Worm (Caenorhabditis elegans) whole organism, L3 larva: ENCODE data around the gene F32D8.13.
A peak's percentile ranks its signal among the peaks of the same experiment; 100 is the strongest.

ENCODE experiments used
- R02D3.7 ChIP-seq: fragments of 150-350 bp; optimal IDR thresholded peaks from 2 replicates; lab custom pipeline; 2014; ENCODE audit warnings: missing biosample characterization, missing genetic modification characterization
- ZK546.5 ChIP-seq: sonication (generic microtip); optimal IDR thresholded peaks from 2 replicates; lab custom pipeline; 2017; ENCODE audit warnings: missing biosample characterization, missing genetic modification characterization
- aly-2 ChIP-seq: fragments of 150-350 bp; optimal IDR thresholded peaks from 2 replicates; lab custom pipeline; 2014; ENCODE audit warnings: missing biosample characterization, missing genetic modification characterization
- ama-1 ChIP-seq: fragments of 150-350 bp; optimal IDR thresholded peaks from 2 replicates; lab custom pipeline; 2018
- ceh-16 ChIP-seq: sonication (generic microtip); optimal IDR thresholded peaks from 2 replicates; lab custom pipeline; 2017; ENCODE audit warnings: missing biosample characterization, missing genetic modification characterization
- ceh-28 ChIP-seq: fragments of 150-350 bp; optimal IDR thresholded peaks from 2 replicates; lab custom pipeline; 2014; ENCODE audit warnings: missing biosample characterization, missing genetic modification reagents, missing genetic modification characterization
- daf-12 ChIP-seq: fragments of 150-350 bp; optimal IDR thresholded peaks from 2 replicates; lab custom pipeline; 2014; ENCODE audit warnings: missing biosample characterization, missing genetic modification reagents, missing genetic modification characterization
- egl-27 ChIP-seq: sonication (generic microtip); optimal IDR thresholded peaks from 4 replicates; lab custom pipeline; 2017; ENCODE audit warnings: missing biosample characterization, missing genetic modification reagents, missing genetic modification characterization
- egl-5 ChIP-seq: fragments of 150-350 bp; optimal IDR thresholded peaks from 2 replicates; lab custom pipeline; 2017; ENCODE audit warnings: missing biosample characterization, missing genetic modification reagents, missing genetic modification characterization, inconsistent platforms
- elt-1 ChIP-seq: fragments of 150-350 bp; optimal IDR thresholded peaks from 2 replicates; lab custom pipeline; 2014; ENCODE audit warnings: missing biosample characterization, missing genetic modification characterization
- elt-2 ChIP-seq: sonication (generic microtip); optimal IDR thresholded peaks from 2 replicates; lab custom pipeline; 2016; ENCODE audit warnings: missing genetic modification reagents, mild to moderate bottlenecking, missing genetic modification characterization, missing compliant biosample characterization
- elt-3 ChIP-seq, 3 experiments: fragments of 150-350 bp in 1 of 3; sonication (generic microtip) in 2 of 3; optimal IDR thresholded peaks; 2 replicates in 2 of 3; 4 replicates in 1 of 3; lab custom pipeline; 2014 to 2017; ENCODE audit warnings: missing biosample characterization in 3 of 3, missing genetic modification characterization in 3 of 3
- fkh-10 ChIP-seq: sonication (generic microtip); optimal IDR thresholded peaks from 2 replicates; lab custom pipeline; 2017; ENCODE audit warnings: missing biosample characterization, missing genetic modification reagents, missing genetic modification characterization
- fkh-2 ChIP-seq: fragments of 150-350 bp; optimal IDR thresholded peaks from 2 replicates; lab custom pipeline; 2014; ENCODE audit warnings: missing biosample characterization, missing genetic modification reagents, missing genetic modification characterization
- fos-1 ChIP-seq: fragments of 150-350 bp; optimal IDR thresholded peaks from 2 replicates; lab custom pipeline; 2014; ENCODE audit warnings: missing biosample characterization, missing genetic modification characterization
- hmg-11 ChIP-seq: sonication (generic microtip); optimal IDR thresholded peaks from 2 replicates; lab custom pipeline; 2016; ENCODE audit warnings: missing genetic modification characterization, missing compliant biosample characterization
- jun-1 ChIP-seq: fragments of 150-350 bp; optimal IDR thresholded peaks from 2 replicates; lab custom pipeline; 2014; ENCODE audit warnings: missing biosample characterization, missing genetic modification reagents, missing genetic modification characterization
- lin-15B ChIP-seq: fragments of 150-350 bp; optimal IDR thresholded peaks from 2 replicates; lab custom pipeline; 2014; ENCODE audit warnings: missing biosample characterization, missing genetic modification characterization
- mdl-1 ChIP-seq: fragments of 150-350 bp; optimal IDR thresholded peaks from 2 replicates; lab custom pipeline; 2014; ENCODE audit warnings: missing biosample characterization, missing genetic modification characterization
- mml-1 ChIP-seq: fragments of 150-350 bp; sonication (generic microtip); optimal IDR thresholded peaks from 3 replicates; lab custom pipeline; 2014; ENCODE audit warnings: missing biosample characterization, missing genetic modification characterization
- nfya-1 ChIP-seq: sonication (generic microtip); optimal IDR thresholded peaks from 2 replicates; lab custom pipeline; 2017; ENCODE audit warnings: missing genetic modification characterization, mild to moderate bottlenecking, missing compliant biosample characterization, antibody characterized with exemption, moderate library complexity; ENCODE audit not compliant: insufficient read depth
- nhr-12 ChIP-seq: fragments of 150-350 bp; optimal IDR thresholded peaks from 2 replicates; lab custom pipeline; 2014; ENCODE audit warnings: missing biosample characterization, missing genetic modification characterization
- nhr-23 ChIP-seq: fragments of 150-350 bp; optimal IDR thresholded peaks from 2 replicates; lab custom pipeline; 2014; ENCODE audit warnings: missing biosample characterization, missing genetic modification reagents, missing genetic modification characterization
- nhr-237 ChIP-seq: fragments of 150-350 bp; optimal IDR thresholded peaks from 2 replicates; lab custom pipeline; 2014; ENCODE audit warnings: missing biosample characterization, missing genetic modification characterization
- nhr-25 ChIP-seq: sonication (generic microtip); optimal IDR thresholded peaks from 2 replicates; lab custom pipeline; 2017; ENCODE audit warnings: missing biosample characterization, missing genetic modification characterization
- nhr-43 ChIP-seq: sonication (generic microtip); optimal IDR thresholded peaks from 2 replicates; lab custom pipeline; 2016; ENCODE audit warnings: mild to moderate bottlenecking, missing genetic modification characterization, missing compliant biosample characterization; ENCODE audit not compliant: poor library complexity, severe bottlenecking
- nhr-76 ChIP-seq: fragments of 150-350 bp; sonication (generic microtip); optimal IDR thresholded peaks from 5 replicates; lab custom pipeline; 2014; ENCODE audit warnings: missing biosample characterization, missing genetic modification characterization
- pha-4 ChIP-seq: fragments of 150-350 bp; optimal IDR thresholded peaks from 2 replicates; lab custom pipeline; 2014; ENCODE audit warnings: missing biosample characterization, missing genetic modification reagents, missing genetic modification characterization
- pqm-1 ChIP-seq: fragments of 150-350 bp; optimal IDR thresholded peaks from 2 replicates; lab custom pipeline; 2017; ENCODE audit warnings: missing biosample characterization, missing genetic modification characterization, inconsistent platforms
- sea-2 ChIP-seq: fragments of 150-350 bp; sonication (generic microtip); optimal IDR thresholded peaks from 4 replicates; lab custom pipeline; 2014; ENCODE audit warnings: missing biosample characterization, missing genetic modification reagents, missing genetic modification characterization
- skn-1 ChIP-seq: fragments of 150-350 bp; optimal IDR thresholded peaks from 2 replicates; lab custom pipeline; 2014; ENCODE audit warnings: missing biosample characterization, missing genetic modification characterization
- snpc-4 ChIP-seq: fragments of 150-350 bp; optimal IDR thresholded peaks from 2 replicates; lab custom pipeline; 2014; ENCODE audit warnings: missing biosample characterization, missing genetic modification characterization
- unc-39 ChIP-seq: sonication (generic microtip); optimal IDR thresholded peaks from 4 replicates; lab custom pipeline; 2017; ENCODE audit warnings: missing biosample characterization, missing genetic modification characterization
- unc-62 ChIP-seq: fragments of 150-350 bp; sonication (generic microtip); optimal IDR thresholded peaks from 4 replicates; lab custom pipeline; 2014; ENCODE audit warnings: missing biosample characterization, missing genetic modification reagents, missing genetic modification characterization
- zag-1 ChIP-seq: fragments of 150-350 bp; optimal IDR thresholded peaks from 2 replicates; lab custom pipeline; 2014; ENCODE audit warnings: missing biosample characterization, missing genetic modification characterization

F32D8.13 gene

ce11 chrV:10896295-10896694, at the start of gene F32D8.13:
Gene F32D8.13, minus strand, starts transcription at chrV:10896543.
- TF ChIP-seq nhr-25, result no peak
- peak; percentile 5 for TF ChIP-seq nhr-43 (tag; lab: Kevin White, UChicago)
- peak; percentile 18 for TF ChIP-seq nhr-23 (tag; lab: Kevin White, UChicago)
- no peak for TF ChIP-seq nfya-1

ce11 chrV:10944903-10945302, 48.6 kb upstream of the F32D8.13 start:
- TF ChIP-seq mml-1 (tag; lab: Kevin White, UChicago) (no peak), hmg-11 (tag; lab: Kevin White, UChicago) (no peak), fkh-10 (GFP tag; lab: Kevin White, UChicago) (peak; percentile 74)

- no peak for TF ChIP-seq sea-2
- no peak for TF ChIP-seq daf-12 (tag; lab: Kevin White, UChicago)
- TF ChIP-seq nhr-12, result no peak
- TF ChIP-seq skn-1 (tag; lab: Kevin White, UChicago), result no peak
- TF ChIP-seq nhr-43 (tag; lab: Kevin White, UChicago), result no peak
- TF ChIP-seq mml-1 (tag; lab: Kevin White, UChicago), result no peak
- TF ChIP-seq ceh-16 (tag; lab: Kevin White, UChicago), result no peak
- no peak for TF ChIP-seq nhr-237
These were observed 45.8 kb upstream of the F32D8.13 start, which contains the start of gene zip-9 for ce11 chrV:10942161-10942560. Gene zip-9, plus strand, starts transcription at chrV:10942461.

ce11 chrV:10941150-10941549, 44.8 kb upstream of the F32D8.13 start, which contains the start of gene F17C11.26:
Gene F17C11.26, plus strand, starts transcription at chrV:10941450.
- TF ChIP-seq elt-1 (tag; lab: Kevin White, UChicago), result no peak
- TF ChIP-seq elt-3 (tag; optimal IDR thresholded peaks at IDR 0.05; lab: Kevin White, UChicago), result no peak
- TF ChIP-seq sea-2, result no peak
- no peak for TF ChIP-seq hmg-11 (tag; lab: Kevin White, UChicago)
- no peak for TF ChIP-seq unc-39 (tag; lab: Kevin White, UChicago)
- TF ChIP-seq egl-5, result no peak
- TF ChIP-seq, all 47 proteins: peak for 0

ce11 chrV:10940571-10940991, 44.2 kb upstream of the F32D8.13 start:
- no peak for TF ChIP-seq mdl-1 (tag; lab: Kevin White, UChicago)
- TF ChIP-seq fos-1, result no peak
- peak; percentile 44 for TF ChIP-seq nhr-43 (tag; lab: Kevin White, UChicago)
- TF ChIP-seq nhr-23 (tag; lab: Kevin White, UChicago), result peak; percentile 60
- TF ChIP-seq R02D3.7, result peak; percentile 26
- TF ChIP-seq fkh-10 (GFP tag; lab: Kevin White, UChicago), result peak; percentile 32
- TF ChIP-seq nhr-76 (tag; lab: Kevin White, UChicago), result peak; percentile 20
- peak; percentile 50 for TF ChIP-seq ceh-28 (tag; lab: Kevin White, UChicago)
- TF ChIP-seq jun-1 (tag; lab: Kevin White, UChicago), result peak; percentile 44
- TF ChIP-seq lin-15B (tag; lab: Kevin White, UChicago), result peak; percentile 35
- TF ChIP-seq hmg-11 (tag; lab: Kevin White, UChicago), result peak; percentile 70
- TF ChIP-seq nfya-1, result peak; percentile 76
- TF ChIP-seq pha-4 (tag; lab: Kevin White, UChicago), result peak; percentile 60
- no peak for TF ChIP-seq zag-1
- TF ChIP-seq nhr-25, result peak; percentile 19
- peak; percentile 75 for TF ChIP-seq ama-1 (lab: Kevin White, UChicago)
- TF ChIP-seq ZK546.5 (tag; lab: Kevin White, UChicago), result no peak
- TF ChIP-seq fkh-2 (tag; lab: Kevin White, UChicago), result no peak
- TF ChIP-seq elt-2 (tag; lab: Kevin White, UChicago), result peak; percentile 94
- TF ChIP-seq pqm-1 (tag; lab: Kevin White, UChicago), result peak; percentile 88
- TF ChIP-seq skn-1 (tag; lab: Kevin White, UChicago), result peak; percentile 39
- peak; percentile 58 for TF ChIP-seq elt-1 (tag; lab: Kevin White, UChicago)
- TF ChIP-seq egl-27, result peak; percentile 31
- no peak for TF ChIP-seq aly-2 (tag; lab: Kevin White, UChicago)
- TF ChIP-seq unc-62 (GFP tag; lab: Kevin White, UChicago), result peak; percentile 36
- peak; percentile 39 for TF ChIP-seq snpc-4 (tag; lab: Kevin White, UChicago)
